Worm (Caenorhabditis elegans) whole organism, L4 larva: ENCODE results near the gene T09D3.8.

ENCODE experiments used
- D1046.2 ChIP-seq: fragments of 200-800 bp; sonication (Bioruptor generic); IDR thresholded peaks from 2 replicates; pipeline ENCODE4 v1.3.6; 2022; ENCODE audit warnings: missing genetic modification characterization, missing compliant biosample characterization
- F10B5.3 ChIP-seq: sonication (generic microtip); optimal IDR thresholded peaks from 2 replicates; lab custom pipeline; 2016; ENCODE audit warnings: mild to moderate bottlenecking, missing genetic modification characterization, missing compliant biosample characterization
- F44E2.7 ChIP-seq: fragments of 200-800 bp; sonication (Bioruptor generic); IDR thresholded peaks from 2 replicates; pipeline ENCODE4 v2.1.2; 2022; ENCODE audit warnings: missing genetic modification characterization, missing compliant biosample characterization
- Y75B8A.6 ChIP-seq: fragments of 200-800 bp; sonication (Bioruptor generic); IDR thresholded peaks from 2 replicates; pipeline ENCODE4 v1.3.6; 2022; ENCODE audit warnings: missing genetic modification reagents, missing genetic modification characterization, missing compliant biosample characterization
- ZK337.2 ChIP-seq: fragments of 200-800 bp; sonication (Bioruptor generic); IDR thresholded peaks from 2 replicates; pipeline ENCODE4 v1.3.6; 2022; ENCODE audit warnings: missing genetic modification reagents, missing genetic modification characterization, missing compliant biosample characterization
- aha-1 ChIP-seq: fragments of 150-350 bp; peaks from one replicate; lab custom pipeline; 2014; ENCODE audit warnings: missing biosample characterization, missing genetic modification characterization
- ceh-28 ChIP-seq: fragments of 150-350 bp; optimal IDR thresholded peaks from 2 replicates; lab custom pipeline; 2014; ENCODE audit warnings: missing biosample characterization, missing genetic modification reagents, missing genetic modification characterization
- ceh-44 ChIP-seq: fragments of 200-800 bp; sonication (Bioruptor generic); IDR thresholded peaks from 2 replicates; pipeline ENCODE4 v1.3.6; 2022; ENCODE audit warnings: missing genetic modification reagents, missing genetic modification characterization, missing compliant biosample characterization
- ceh-82 ChIP-seq: sonication (generic microtip); optimal IDR thresholded peaks from 2 replicates; lab custom pipeline; 2017; ENCODE audit warnings: missing biosample characterization, missing genetic modification characterization
- ces-1 ChIP-seq: fragments of 150-350 bp; sonication (generic microtip); optimal IDR thresholded peaks from 4 replicates; lab custom pipeline; 2014; ENCODE audit warnings: missing biosample characterization, missing genetic modification reagents, missing genetic modification characterization
- egl-27 ChIP-seq: sonication (generic microtip); optimal IDR thresholded peaks from 3 replicates; lab custom pipeline; 2017; ENCODE audit warnings: missing biosample characterization, missing genetic modification reagents, missing genetic modification characterization
- fkh-10 ChIP-seq: fragments of 150-350 bp; optimal IDR thresholded peaks from 2 replicates; lab custom pipeline; 2014; ENCODE audit warnings: missing biosample characterization, missing genetic modification reagents, missing genetic modification characterization
- gei-8 ChIP-seq: fragments of 200-800 bp; sonication (Bioruptor generic); optimal IDR thresholded peaks from 2 replicates; lab custom pipeline; 2018; ENCODE audit warnings: mild to moderate bottlenecking, missing genetic modification characterization, missing compliant biosample characterization
- jun-1 ChIP-seq: fragments of 150-350 bp; optimal IDR thresholded peaks from 2 replicates; lab custom pipeline; 2014; ENCODE audit warnings: missing biosample characterization, missing genetic modification reagents, missing genetic modification characterization
- lim-7 ChIP-seq: fragments of 200-800 bp; sonication (Bioruptor generic); IDR thresholded peaks from 2 replicates; pipeline ENCODE4 v1.3.6; 2022; ENCODE audit warnings: missing genetic modification characterization, missing compliant biosample characterization
- lin-1 ChIP-seq: fragments of 200-800 bp; sonication (Bioruptor generic); IDR thresholded peaks from 2 replicates; pipeline ENCODE4 v1.3.6; 2022; ENCODE audit warnings: missing genetic modification reagents, missing genetic modification characterization, missing compliant biosample characterization
- lin-29 ChIP-seq: fragments of 200-800 bp; sonication (Bioruptor generic); IDR thresholded peaks from 2 replicates; pipeline ENCODE4 v1.3.6; 2022; ENCODE audit warnings: missing genetic modification reagents, missing genetic modification characterization, missing compliant biosample characterization
- lin-38 ChIP-seq: fragments of 200-800 bp; sonication (Bioruptor generic); IDR thresholded peaks from 2 replicates; pipeline ENCODE4 v1.3.6; 2022; ENCODE audit warnings: missing genetic modification reagents, missing genetic modification characterization, missing compliant biosample characterization
- mdl-1 ChIP-seq, 2 experiments: fragments of 150-350 bp in 1 of 2; sonication (generic microtip) in 1 of 2; optimal IDR thresholded peaks; 2 replicates each; lab custom pipeline; 2014 to 2017; ENCODE audit warnings: missing biosample characterization in 2 of 2, missing genetic modification characterization in 2 of 2
- mdt-29 ChIP-seq: fragments of 200-800 bp; sonication (Bioruptor generic); IDR thresholded peaks from 2 replicates; pipeline ENCODE4 v1.3.6; 2022; ENCODE audit warnings: missing genetic modification reagents, missing genetic modification characterization, missing compliant biosample characterization
- mes-2 ChIP-seq: sonication (generic microtip); optimal IDR thresholded peaks from 2 replicates; lab custom pipeline; 2016; ENCODE audit warnings: missing genotype, mild to moderate bottlenecking, missing genetic modification characterization, missing compliant biosample characterization; ENCODE audit not compliant: poor library complexity, severe bottlenecking
- mxl-3 ChIP-seq: fragments of 200-800 bp; sonication (Bioruptor generic); optimal IDR thresholded peaks from 2 replicates; lab custom pipeline; 2018; ENCODE audit warnings: mild to moderate bottlenecking, missing genetic modification characterization, missing compliant biosample characterization
- nhr-11 ChIP-seq: fragments of 150-350 bp; optimal IDR thresholded peaks from 2 replicates; lab custom pipeline; 2014; ENCODE audit warnings: missing biosample characterization, missing genetic modification characterization
- nhr-237 ChIP-seq: sonication (generic microtip); optimal IDR thresholded peaks from 2 replicates; lab custom pipeline; 2017; ENCODE audit warnings: missing biosample characterization, missing genetic modification characterization
- nhr-25 ChIP-seq: sonication (generic microtip); optimal IDR thresholded peaks from 2 replicates; lab custom pipeline; 2017; ENCODE audit warnings: missing genetic modification characterization, mild to moderate bottlenecking, missing compliant biosample characterization, antibody characterized with exemption, moderate library complexity, borderline replicate concordance; ENCODE audit not compliant: insufficient read depth
- nhr-28 ChIP-seq: fragments of 150-350 bp; optimal IDR thresholded peaks from 2 replicates; lab custom pipeline; 2014; ENCODE audit warnings: missing biosample characterization, missing genetic modification characterization
- nhr-41 ChIP-seq: fragments of 200-800 bp; sonication (Bioruptor generic); IDR thresholded peaks from 2 replicates; pipeline ENCODE4 v1.3.6; 2022; ENCODE audit warnings: missing genetic modification reagents, missing genetic modification characterization, missing compliant biosample characterization
- php-3 ChIP-seq: fragments of 200-800 bp; sonication (Bioruptor generic); IDR thresholded peaks from 2 replicates; pipeline ENCODE4 v1.3.6; 2022; ENCODE audit warnings: missing genetic modification reagents, missing genetic modification characterization, missing compliant biosample characterization
- pqm-1 ChIP-seq: sonication (generic microtip); optimal IDR thresholded peaks from 2 replicates; lab custom pipeline; 2017; ENCODE audit warnings: missing biosample characterization, missing genetic modification characterization
- spr-1 ChIP-seq: sonication (generic microtip); optimal IDR thresholded peaks from 2 replicates; lab custom pipeline; 2016; ENCODE audit warnings: mild to moderate bottlenecking, missing genetic modification characterization, missing compliant biosample characterization
- tag-97 ChIP-seq: fragments of 200-800 bp; sonication (Bioruptor generic); IDR thresholded peaks from 2 replicates; pipeline ENCODE4 v1.3.6; 2022; ENCODE audit warnings: missing genetic modification characterization, missing compliant biosample characterization
- tra-1 ChIP-seq: fragments of 200-800 bp; sonication (Bioruptor generic); IDR thresholded peaks from 2 replicates; pipeline ENCODE4 v1.3.6; 2022; ENCODE audit warnings: missing genetic modification reagents, missing genetic modification characterization, missing compliant biosample characterization
- unc-130 ChIP-seq: sonication (generic microtip); optimal IDR thresholded peaks from 2 replicates; lab custom pipeline; 2016; ENCODE audit warnings: missing genetic modification reagents, missing genetic modification characterization, missing compliant biosample characterization
- unc-39 ChIP-seq: sonication (generic microtip); optimal IDR thresholded peaks from 2 replicates; lab custom pipeline; 2017; ENCODE audit warnings: missing biosample characterization, missing genetic modification characterization
- unc-62 ChIP-seq, 3 experiments: fragments of 150-350 bp in 1 of 3; sonication (generic microtip); optimal IDR thresholded peaks in 2 of 3; peaks in 1 of 3; 1 replicate in 1 of 3; 2 replicates in 2 of 3; lab custom pipeline; 2014 to 2017; ENCODE audit warnings: missing biosample characterization in 3 of 3, missing genetic modification characterization in 3 of 3, missing genetic modification reagents in 3 of 3, missing genotype in 1 of 3
- vab-7 ChIP-seq: fragments of 200-800 bp; sonication (Bioruptor generic); IDR thresholded peaks from 2 replicates; pipeline ENCODE4 v1.3.6; 2022; ENCODE audit warnings: missing genetic modification reagents, missing genetic modification characterization, missing compliant biosample characterization
- zag-1 ChIP-seq: fragments of 150-350 bp; optimal IDR thresholded peaks from 2 replicates; lab custom pipeline; 2014; ENCODE audit warnings: missing biosample characterization, missing genetic modification characterization
- zfp-2 ChIP-seq: sonication (generic microtip); optimal IDR thresholded peaks from 2 replicates; lab custom pipeline; 2016; ENCODE audit warnings: mild to moderate bottlenecking, missing genetic modification characterization, missing compliant biosample characterization
- zip-2 ChIP-seq: fragments of 150-350 bp; optimal IDR thresholded peaks from 2 replicates; lab custom pipeline; 2014; ENCODE audit warnings: missing biosample characterization, missing genetic modification characterization

Gene T09D3.8

ce11 chrV:5349471-5349870 lies 15.5 kb upstream of the T09D3.8 start, which contains the start of gene T09D3.3:
Gene T09D3.3, minus strand, starts transcription at chrV:5349571.
- no peak for TF ChIP-seq lin-38 (GFP tag; lab: Robert Waterston, UW)
- TF ChIP-seq php-3 (GFP tag; lab: Robert Waterston, UW), result no peak
- TF ChIP-seq unc-130 (GFP tag; lab: Kevin White, UChicago), result no peak
- no peak for TF ChIP-seq spr-1
- TF ChIP-seq mes-2 (tag; lab: Kevin White, UChicago), result no peak
- TF ChIP-seq F10B5.3, result no peak
- no peak for TF ChIP-seq ces-1 (GFP tag; lab: Kevin White, UChicago)
- TF ChIP-seq vab-7 (GFP tag; lab: Robert Waterston, UW), result no peak
- TF ChIP-seq nhr-28 (tag; lab: Kevin White, UChicago), result no peak
- TF ChIP-seq lin-29 (GFP tag; lab: Robert Waterston, UW), result no peak

- TF ChIP-seq ceh-28 (tag; lab: Kevin White, UChicago), result no peak
- TF ChIP-seq lim-7, result no peak
- TF ChIP-seq gei-8 (GFP tag; lab: Kevin White, UChicago), result no peak
- no peak for TF ChIP-seq ceh-44 (GFP tag; lab: Robert Waterston, UW)
- no peak for TF ChIP-seq nhr-237 (tag; lab: Kevin White, UChicago)
Measured at ce11 chrV:5351483-5351882, 13.5 kb upstream of the T09D3.8 start, which contains the start of gene srd-9. Gene srd-9, plus strand, starts transcription at chrV:5351783.

- TF ChIP-seq ceh-28 (tag; lab: Kevin White, UChicago), result no peak
- peak; percentile 71 for TF ChIP-seq aha-1 (tag; lab: Kevin White, UChicago)
- TF ChIP-seq nhr-25 (tag; lab: Kevin White, UChicago), result no peak
- no peak for TF ChIP-seq ZK337.2 (GFP tag; lab: Robert Waterston, UW)
- TF ChIP-seq tra-1, result no peak
- no peak for TF ChIP-seq egl-27
- no peak for TF ChIP-seq Y75B8A.6 (GFP tag; lab: Robert Waterston, UW)
- no peak for TF ChIP-seq unc-39 (tag; lab: Kevin White, UChicago)
Measured at ce11 chrV:5358772-5359171, 6.2 kb upstream of the T09D3.8 start, which contains the start of gene nhr-216. Gene nhr-216, minus strand, starts transcription at chrV:5358872.

ce11 chrV:5362220-5362619 lies 2.7 kb upstream of the T09D3.8 start:
- TF ChIP-seq zip-2 (tag; lab: Kevin White, UChicago), result no peak
- TF ChIP-seq tag-97 (GFP tag; lab: Robert Waterston, UW), result no peak
- TF ChIP-seq, all 104 proteins: peak for 0

- no peak for TF ChIP-seq spr-1
- peak; percentile 2 for TF ChIP-seq aha-1 (tag; lab: Kevin White, UChicago)
Measured at ce11 chrV:5368792-5369191, 3.8 kb downstream of the T09D3.8 start, which contains the start of gene T09D3.9. Gene T09D3.9, minus strand, starts transcription at chrV:5368892.

ce11 chrV:5372118-5372517 lies 7.2 kb downstream of the T09D3.8 start, which contains the start of gene C35A11.3:
Gene C35A11.3, plus strand, starts transcription at chrV:5372418.
- TF ChIP-seq D1046.2 (GFP tag; lab: Robert Waterston, UW) (no peak), lin-1 (no peak), nhr-11 (tag; lab: Kevin White, UChicago) (no peak)
- TF ChIP-seq, all 104 proteins: peak for 0

- peak; percentile 25 for TF ChIP-seq mxl-3 (GFP tag; lab: Kevin White, UChicago)
- TF ChIP-seq zfp-2 (tag; lab: Kevin White, UChicago), result no peak
- no peak for TF ChIP-seq fkh-10 (GFP tag; lab: Kevin White, UChicago)
- TF ChIP-seq F44E2.7 (GFP tag; lab: Robert Waterston, UW), result no peak
- TF ChIP-seq mdt-29 (GFP tag; lab: Robert Waterston, UW), result no peak
- no peak for TF ChIP-seq lim-7
- TF ChIP-seq jun-1 (tag; lab: Kevin White, UChicago), result no peak
- TF ChIP-seq nhr-41 (GFP tag; lab: Robert Waterston, UW), result no peak
- TF ChIP-seq ceh-82 (tag; lab: Kevin White, UChicago), result no peak
- no peak for TF ChIP-seq mdl-1 (tag; optimal IDR thresholded peaks at IDR 0.05; lab: Kevin White, UChicago)
- TF ChIP-seq nhr-25 (tag; lab: Kevin White, UChicago), result no peak
- TF ChIP-seq pqm-1, result no peak
- peak in 1 of 2 experiments; percentile 94 for TF ChIP-seq unc-62 (GFP tag; optimal IDR thresholded peaks at IDR 0.05 in 1 of 2; lab: Kevin White, UChicago)
- TF ChIP-seq unc-62 (tag; optimal IDR thresholded peaks at IDR 0.05; lab: Kevin White, UChicago), result no peak
- TF ChIP-seq zag-1 (tag; lab: Kevin White, UChicago), result no peak
- TF ChIP-seq vab-7 (GFP tag; lab: Robert Waterston, UW), result no peak
Measured at ce11 chrV:5385914-5386493, 21.0 kb downstream of the T09D3.8 start, which contains the start of gene C35A11.2. Gene C35A11.2, plus strand, starts transcription at chrV:5386299.
